Worm (Caenorhabditis elegans): ENCODE results near the gene F25E2.3.

F25E2.3 gene

ce11 chrX:813063-813462 lies at the start of gene F25E2.3:
Gene F25E2.3 (minus strand): TSS chrX:813163.
- TF ChIP-seq daf-16 (GFP tag; optimal IDR thresholded peaks at IDR 0.05) (no peak), daf-16 (tag; optimal IDR thresholded peaks at IDR 0.05) (peak; percentile 42), madf-9 (GFP tag; conservative IDR thresholded peaks at IDR 0.05) (no peak)

- no peak for TF ChIP-seq zfp-3 (GFP tag; conservative IDR thresholded peaks at IDR 0.05)
- TF ChIP-seq T26A8.4 (GFP tag; IDR thresholded peaks at IDR 0.05) = no peak
- TF ChIP-seq saeg-2 (GFP tag; IDR thresholded peaks at IDR 0.05) = no peak
- TF ChIP-seq nhr-11 (tag; optimal IDR thresholded peaks at IDR 0.05) = no peak
- no peak for TF ChIP-seq dmd-6 (GFP tag; IDR thresholded peaks at IDR 0.05)
- TF ChIP-seq egl-27 (tag; optimal IDR thresholded peaks at IDR 0.05) = no peak
- TF ChIP-seq ceh-20 (GFP tag; IDR thresholded peaks at IDR 0.05) = no peak
These were observed 48.4 kb upstream of the F25E2.3 start for ce11 chrX:861378-861777.

- TF ChIP-seq lim-7 (GFP tag; IDR thresholded peaks at IDR 0.05) = no peak
- no peak for TF ChIP-seq egl-27 (tag; optimal IDR thresholded peaks at IDR 0.05)
- no peak for TF ChIP-seq nhr-42 (GFP tag; IDR thresholded peaks at IDR 0.05)
- TF ChIP-seq nhr-77 (tag; optimal IDR thresholded peaks at IDR 0.05) = no peak
- TF ChIP-seq mxl-3 (GFP tag; optimal IDR thresholded peaks at IDR 0.05) = no peak
- TF ChIP-seq F49E8.2 (tag; optimal IDR thresholded peaks at IDR 0.05; ENCODE audit: borderline replicate concordance) = no peak
- peak; percentile 28 for TF ChIP-seq hlh-30 (tag; optimal IDR thresholded peaks at IDR 0.05; ENCODE audit: insufficient read depth)
- TF ChIP-seq ceh-44 (GFP tag; IDR thresholded peaks at IDR 0.05) = no peak
- no peak for TF ChIP-seq ama-1 (optimal IDR thresholded peaks at IDR 0.05)
- TF ChIP-seq rbr-2 (tag; optimal IDR thresholded peaks at IDR 0.05) = peak; percentile 24
- TF ChIP-seq mep-1 (tag; optimal IDR thresholded peaks at IDR 0.05) = peak; percentile 23
These were observed 46.4 kb upstream of the F25E2.3 start, which contains the start of gene F56F10.2 for ce11 chrX:859401-859800. Gene F56F10.2 (plus strand): TSS chrX:859615.

- peak in 1 of 2 experiments; percentile 81 for TF ChIP-seq unc-62 (GFP tag; optimal IDR thresholded peaks at IDR 0.05 in 1 of 2)
- no peak for TF ChIP-seq unc-62 (tag; optimal IDR thresholded peaks at IDR 0.05)
- no peak for TF ChIP-seq arid-1 (GFP tag; conservative IDR thresholded peaks at IDR 0.05)
- no peak for TF ChIP-seq nhr-77 (tag; optimal IDR thresholded peaks at IDR 0.05)
- peak; percentile 58 for TF ChIP-seq set-16 (GFP tag; IDR thresholded peaks at IDR 0.05)
These were observed 44.7 kb upstream of the F25E2.3 start for ce11 chrX:857658-858057.

- TF ChIP-seq ces-1 (GFP tag; optimal IDR thresholded peaks at IDR 0.05) = no peak
- TF ChIP-seq unc-62 (GFP tag; optimal IDR thresholded peaks at IDR 0.05 in 1 of 2) = peak in 1 of 2 experiments; percentile 93
- no peak for TF ChIP-seq unc-62 (tag; optimal IDR thresholded peaks at IDR 0.05)
- TF ChIP-seq mep-1 (tag; optimal IDR thresholded peaks at IDR 0.05) = no peak
These were observed 40.6 kb upstream of the F25E2.3 start for ce11 chrX:853604-854003.

ce11 chrX:852739-853268 lies 39.8 kb upstream of the F25E2.3 start:
- TF ChIP-seq rbr-2 (tag; optimal IDR thresholded peaks at IDR 0.05) (no peak), hlh-11 (tag; optimal IDR thresholded peaks at IDR 0.05) (no peak), lin-39 (tag; optimal IDR thresholded peaks at IDR 0.05) (no peak), spr-3 (GFP tag; optimal IDR thresholded peaks at IDR 0.05) (no peak), ceh-20 (GFP tag; IDR thresholded peaks at IDR 0.05) (no peak), unc-62 (GFP tag; optimal IDR thresholded peaks at IDR 0.05 in 1 of 2) (peak in 1 of 2 experiments; percentile 82), unc-62 (tag; optimal IDR thresholded peaks at IDR 0.05) (no peak)

ce11 chrX:851421-851820 lies 38.5 kb upstream of the F25E2.3 start, which contains the start of gene igcm-1:
Gene igcm-1 (minus strand): TSS chrX:851521.
- TF ChIP-seq unc-62 (GFP tag; optimal IDR thresholded peaks at IDR 0.05 in 1 of 2) (no peak), unc-62 (tag; optimal IDR thresholded peaks at IDR 0.05) (no peak), fos-1 (tag; optimal IDR thresholded peaks at IDR 0.05) (no peak)
